Fruit fly (Drosophila melanogaster) whole organism, embryonic: ENCODE data around the gene CG14856.

Source experiments
- Aef1 ChIP-seq: fragments of 200-800 bp; sonication (Bioruptor generic); IDR thresholded peaks from 3 replicates; pipeline ENCODE4 v1.3.6; 2022; ENCODE audit warnings: missing biosample characterization, missing genetic modification characterization
- B-H1 ChIP-seq: fragments of 200-800 bp; sonication (Bioruptor generic); IDR thresholded peaks from 3 replicates; pipeline ENCODE4 v1.3.6; 2022; ENCODE audit warnings: missing biosample characterization, missing genetic modification characterization
- Bteb2 ChIP-seq: fragments of 200-800 bp; sonication (Bioruptor generic); optimal IDR thresholded peaks from 2 replicates; lab custom pipeline; 2016; ENCODE audit warnings: missing biosample characterization, missing genetic modification characterization
- CG10274 ChIP-seq: fragments of 200-800 bp; sonication (Bioruptor generic); optimal IDR thresholded peaks from 3 replicates; lab custom pipeline; 2017; ENCODE audit warnings: missing biosample characterization, mild to moderate bottlenecking, missing genetic modification characterization
- CG10366 ChIP-seq: fragments of 200-800 bp; sonication (Bioruptor generic); IDR thresholded peaks from 2 replicates; pipeline ENCODE4 v1.3.6; 2022; ENCODE audit warnings: missing biosample characterization, missing genetic modification characterization
- CG10431 ChIP-seq: fragments of 200-800 bp; sonication (Bioruptor generic); optimal IDR thresholded peaks from 3 replicates; lab custom pipeline; 2018; ENCODE audit warnings: missing biosample characterization, mild to moderate bottlenecking, missing genetic modification characterization
- CG10979 ChIP-seq: fragments of 200-800 bp; sonication (Bioruptor generic); optimal IDR thresholded peaks from 2 replicates; lab custom pipeline; 2018; ENCODE audit warnings: missing biosample characterization, mild to moderate bottlenecking, missing genetic modification characterization, moderate library complexity
- CG13123 ChIP-seq: fragments of 200-800 bp; sonication (Bioruptor generic); optimal IDR thresholded peaks from 2 replicates; lab custom pipeline; 2016; ENCODE audit warnings: missing biosample characterization, missing genetic modification characterization
- CG13894 ChIP-seq: fragments of 200-800 bp; sonication (Bioruptor generic); optimal IDR thresholded peaks from 3 replicates; lab custom pipeline; 2018; ENCODE audit warnings: missing biosample characterization, mild to moderate bottlenecking, missing genetic modification characterization, moderate library complexity
- CG15073 ChIP-seq: fragments of 200-800 bp; sonication (Bioruptor generic); optimal IDR thresholded peaks from 2 replicates; lab custom pipeline; 2016; ENCODE audit warnings: missing biosample characterization, missing genetic modification characterization
- CG17328 ChIP-seq: fragments of 200-800 bp; sonication (Bioruptor generic); IDR thresholded peaks from 2 replicates; pipeline ENCODE4 v1.3.6; 2022; ENCODE audit warnings: missing biosample characterization, missing genetic modification characterization
- CG17385 ChIP-seq: fragments of 200-800 bp; sonication (Bioruptor generic); optimal IDR thresholded peaks from 3 replicates; lab custom pipeline; 2018; ENCODE audit warnings: missing biosample characterization, mild to moderate bottlenecking, missing genetic modification characterization
- CG18619 ChIP-seq: fragments of 200-800 bp; sonication (Bioruptor generic); optimal IDR thresholded peaks from 3 replicates; lab custom pipeline; 2017; ENCODE audit warnings: missing biosample characterization, mild to moderate bottlenecking, missing genetic modification characterization
- CG2120 ChIP-seq: fragments of 200-800 bp; sonication (Bioruptor generic); optimal IDR thresholded peaks from 3 replicates; lab custom pipeline; 2016; ENCODE audit warnings: missing biosample characterization, missing genetic modification characterization
- CG2678 ChIP-seq: fragments of 200-800 bp; sonication (Bioruptor generic); optimal IDR thresholded peaks from 3 replicates; lab custom pipeline; 2019; ENCODE audit warnings: missing biosample characterization, mild to moderate bottlenecking, missing genetic modification characterization, moderate library complexity
- CG2712 ChIP-seq: fragments of 200-800 bp; optimal IDR thresholded peaks from 3 replicates; lab custom pipeline; 2019; ENCODE audit warnings: missing biosample characterization, mild to moderate bottlenecking, missing genetic modification characterization, moderate library complexity
- CG34422 ChIP-seq: fragments of 200-800 bp; sonication (Bioruptor generic); IDR thresholded peaks from 3 replicates; pipeline ENCODE4 v1.3.6; 2022; ENCODE audit warnings: missing biosample characterization, missing genetic modification characterization
- CG3847 ChIP-seq: fragments of 200-800 bp; sonication (Bioruptor generic); IDR thresholded peaks from 2 replicates; pipeline ENCODE4 v1.3.6; 2022; ENCODE audit warnings: missing biosample characterization, missing genetic modification characterization
- CG4617 ChIP-seq: fragments of 200-800 bp; sonication (Bioruptor generic); optimal IDR thresholded peaks from 3 replicates; lab custom pipeline; 2016; ENCODE audit warnings: missing biosample characterization, missing genetic modification characterization, borderline replicate concordance
- CG4707 ChIP-seq: fragments of 200-800 bp; sonication (Bioruptor generic); optimal IDR thresholded peaks from 2 replicates; lab custom pipeline; 2018; ENCODE audit warnings: missing biosample characterization, mild to moderate bottlenecking, missing genetic modification characterization, moderate library complexity
- CG6272 ChIP-seq: fragments of 200-800 bp; sonication (Bioruptor generic); IDR thresholded peaks from 2 replicates; pipeline ENCODE4 v1.3.6; 2022; ENCODE audit warnings: missing biosample characterization, missing genetic modification characterization
- CTCF ChIP-seq: fragments of 200-800 bp; sonication (Bioruptor generic); optimal IDR thresholded peaks from 2 replicates; lab custom pipeline; 2017; ENCODE audit warnings: missing biosample characterization, mild to moderate bottlenecking, missing genetic modification characterization, moderate library complexity
- CkIIα-i1 ChIP-seq: fragments of 200-800 bp; sonication (Bioruptor generic); IDR thresholded peaks from 2 replicates; pipeline ENCODE4 v1.3.6; 2022; ENCODE audit warnings: missing biosample characterization, missing genetic modification characterization
- Ets65A ChIP-seq: fragments of 200-800 bp; sonication (Bioruptor generic); peaks from one replicate; lab custom pipeline; 2016; ENCODE audit warnings: missing biosample characterization, missing genetic modification characterization
- MESR4 ChIP-seq: fragments of 200-800 bp; sonication (Bioruptor generic); optimal IDR thresholded peaks from 2 replicates; lab custom pipeline; 2018; ENCODE audit warnings: missing biosample characterization, mild to moderate bottlenecking, missing genetic modification characterization, moderate library complexity
- Meics ChIP-seq: fragments of 200-800 bp; sonication (Bioruptor generic); optimal IDR thresholded peaks from 2 replicates; lab custom pipeline; 2017; ENCODE audit warnings: missing biosample characterization, mild to moderate bottlenecking, missing genetic modification characterization
- Nf-YB ChIP-seq: fragments of 200-800 bp; sonication (Bioruptor generic); optimal IDR thresholded peaks from 3 replicates; lab custom pipeline; 2019; ENCODE audit warnings: missing biosample characterization, mild to moderate bottlenecking, missing genetic modification characterization, moderate library complexity
- Nf-YC ChIP-seq: fragments of 200-800 bp; optimal IDR thresholded peaks from 3 replicates; lab custom pipeline; 2019; ENCODE audit warnings: missing biosample characterization, mild to moderate bottlenecking, missing genetic modification characterization, moderate library complexity
- Rx ChIP-seq: fragments of 200-800 bp; sonication (Bioruptor generic); IDR thresholded peaks from 2 replicates; pipeline ENCODE4 v1.3.6; 2022; ENCODE audit warnings: missing biosample characterization, missing genetic modification characterization
- Side ChIP-seq: fragments of 200-800 bp; sonication (Bioruptor generic); optimal IDR thresholded peaks from 2 replicates; lab custom pipeline; 2016; ENCODE audit warnings: missing biosample characterization, missing genetic modification characterization
- Sin3A ChIP-seq: fragments of >200 bp; optimal IDR thresholded peaks from 2 replicates; lab custom pipeline; 2018
- TFAM ChIP-seq: fragments of 200-800 bp; sonication (Bioruptor generic); optimal IDR thresholded peaks from 2 replicates; lab custom pipeline; 2017; ENCODE audit warnings: missing biosample characterization, missing genetic modification characterization, inconsistent platforms
- Taf1 ChIP-seq: fragments of 200-800 bp; sonication (Bioruptor generic); IDR thresholded peaks from 2 replicates; pipeline ENCODE4 v1.3.6; 2022; ENCODE audit warnings: missing biosample characterization, missing genetic modification characterization
- Xbp1 ChIP-seq: fragments of 200-800 bp; sonication (Bioruptor generic); optimal IDR thresholded peaks from 3 replicates; lab custom pipeline; 2016; ENCODE audit warnings: missing biosample characterization, mild to moderate bottlenecking, missing genetic modification characterization
- bcd ChIP-seq: fragments of 200-800 bp; sonication (Bioruptor generic); optimal IDR thresholded peaks from 2 replicates; lab custom pipeline; 2017; ENCODE audit warnings: missing biosample characterization, mild to moderate bottlenecking, missing genetic modification characterization
- ci ChIP-seq: fragments of 200-800 bp; sonication (Bioruptor generic); IDR thresholded peaks from 3 replicates; pipeline ENCODE4 v1.3.6; 2022; ENCODE audit warnings: missing biosample characterization, missing genetic modification characterization
- disco-r ChIP-seq: fragments of 200-800 bp; sonication (Bioruptor generic); optimal IDR thresholded peaks from 2 replicates; lab custom pipeline; 2016; ENCODE audit warnings: missing biosample characterization, missing genetic modification characterization
- ems ChIP-seq: fragments of 200-800 bp; sonication (Bioruptor generic); optimal IDR thresholded peaks from 3 replicates; lab custom pipeline; 2016; ENCODE audit warnings: missing biosample characterization, missing genetic modification characterization
- en ChIP-seq: fragments of 200-800 bp; sonication (Bioruptor generic); optimal IDR thresholded peaks from 2 replicates; lab custom pipeline; 2016; ENCODE audit warnings: missing biosample characterization, missing genetic modification characterization
- exex ChIP-seq: fragments of 200-800 bp; sonication (Bioruptor generic); optimal IDR thresholded peaks from 4 replicates; lab custom pipeline; 2018; ENCODE audit warnings: missing biosample characterization, mild to moderate bottlenecking, missing genetic modification characterization, moderate library complexity
- fd3F ChIP-seq: fragments of 200-800 bp; sonication (Bioruptor generic); optimal IDR thresholded peaks from 2 replicates; lab custom pipeline; 2018; ENCODE audit warnings: missing biosample characterization, mild to moderate bottlenecking, missing genetic modification characterization, moderate library complexity
- grn ChIP-seq: fragments of 200-800 bp; sonication (Bioruptor generic); optimal IDR thresholded peaks from 3 replicates; lab custom pipeline; 2017; ENCODE audit warnings: missing biosample characterization, missing genetic modification characterization
- luna ChIP-seq: fragments of 200-800 bp; sonication (Bioruptor generic); optimal IDR thresholded peaks from 2 replicates; lab custom pipeline; 2016; ENCODE audit warnings: missing biosample characterization, missing genetic modification characterization
- odd ChIP-seq: fragments of 200-800 bp; sonication (Bioruptor generic); optimal IDR thresholded peaks from 2 replicates; lab custom pipeline; 2017; ENCODE audit warnings: missing biosample characterization, mild to moderate bottlenecking, missing genetic modification characterization
- peb ChIP-seq: fragments of 200-800 bp; sonication (Bioruptor generic); IDR thresholded peaks from 2 replicates; pipeline ENCODE4 v1.3.6; 2022; ENCODE audit warnings: missing biosample characterization, missing genetic modification characterization
- phol ChIP-seq: fragments of 200-800 bp; sonication (Bioruptor generic); optimal IDR thresholded peaks from 3 replicates; lab custom pipeline; 2018; ENCODE audit warnings: missing biosample characterization, mild to moderate bottlenecking, missing genetic modification characterization, moderate library complexity
- pros ChIP-seq: fragments of 200-800 bp; sonication (Bioruptor generic); optimal IDR thresholded peaks from 3 replicates; lab custom pipeline; 2019; ENCODE audit warnings: missing biosample characterization, mild to moderate bottlenecking, missing genetic modification characterization, moderate library complexity
- sens-2 ChIP-seq: fragments of 200-800 bp; sonication (Bioruptor generic); IDR thresholded peaks from 2 replicates; pipeline ENCODE4 v1.3.6; 2022; ENCODE audit warnings: missing biosample characterization, missing genetic modification characterization
- slbo ChIP-seq: fragments of 200-800 bp; sonication (Bioruptor generic); IDR thresholded peaks from 2 replicates; pipeline ENCODE4 v1.3.6; 2022; ENCODE audit warnings: missing biosample characterization, missing genetic modification characterization
- sna ChIP-seq: fragments of 200-800 bp; sonication (Bioruptor generic); IDR thresholded peaks from 2 replicates; pipeline ENCODE4 v1.3.6; 2022; ENCODE audit warnings: missing biosample characterization, missing genetic modification characterization; ENCODE audit not compliant: partially characterized antibody
- sqz ChIP-seq: fragments of 200-800 bp; sonication (Bioruptor generic); optimal IDR thresholded peaks from 3 replicates; lab custom pipeline; 2018; ENCODE audit warnings: missing biosample characterization, mild to moderate bottlenecking, missing genetic modification characterization
- tin ChIP-seq: fragments of 200-800 bp; sonication (Bioruptor generic); optimal IDR thresholded peaks from 3 replicates; lab custom pipeline; 2016; ENCODE audit warnings: missing biosample characterization, missing genetic modification characterization
- unpg ChIP-seq: fragments of 200-800 bp; sonication (Bioruptor generic); optimal IDR thresholded peaks from 3 replicates; lab custom pipeline; 2018; ENCODE audit warnings: missing biosample characterization, mild to moderate bottlenecking, missing genetic modification characterization, moderate library complexity

CG14856 gene

dm6 chr3R:14817721-14818215 is 19.0 kb downstream of the CG14856 start (continued):
- TF ChIP-seq CG4707 (GFP tag; lab: Kevin White, UChicago) = no peak
- TF ChIP-seq CkIIα-i1 (GFP tag; lab: Robert Waterston, UW) = no peak
- TF ChIP-seq odd = peak; percentile 53
- TF ChIP-seq Ets65A (GFP tag; lab: Kevin White, UChicago) = no peak
- TF ChIP-seq CG6272 (GFP tag; lab: Robert Waterston, UW) = no peak
- TF ChIP-seq TFAM = no peak
- no peak for TF ChIP-seq unpg (GFP tag; lab: Kevin White, UChicago)
- TF ChIP-seq CG10979 (tag; lab: Kevin White, UChicago) = peak; percentile 12
- no peak for TF ChIP-seq bcd (GFP tag; lab: Kevin White, UChicago)
- TF ChIP-seq CG10431 (GFP tag; lab: Kevin White, UChicago) = no peak
- no peak for TF ChIP-seq ems (GFP tag; lab: Kevin White, UChicago)
- peak; percentile 64; the same call in 1 of the 3 replicates for TF ChIP-seq ci (GFP tag; lab: Robert Waterston, UW)
- TF ChIP-seq CG4617 (GFP tag; lab: Kevin White, UChicago) = no peak
- TF ChIP-seq MESR4 (GFP tag; lab: Kevin White, UChicago) = no peak
- no peak for TF ChIP-seq en (GFP tag; lab: Kevin White, UChicago)
- peak; percentile 14 for TF ChIP-seq CG13894
- TF ChIP-seq Rx (GFP tag; lab: Robert Waterston, UW) = no peak
- TF ChIP-seq Meics = no peak
- peak; percentile 0 for TF ChIP-seq CG2712 (tag; lab: Kevin White, UChicago)
- TF ChIP-seq fd3F (GFP tag; lab: Kevin White, UChicago) = no peak
- no peak for TF ChIP-seq Sin3A (lab: Kevin White, UChicago)
- TF ChIP-seq luna = no peak
- TF ChIP-seq Bteb2 (GFP tag; lab: Kevin White, UChicago) = no peak
- TF ChIP-seq CG3847 = no peak
- peak; percentile 76 for TF ChIP-seq pros (GFP tag; lab: Kevin White, UChicago)
- TF ChIP-seq CG15073 (GFP tag; lab: Kevin White, UChicago) = no peak
- TF ChIP-seq sens-2 = no peak
- no peak for TF ChIP-seq CTCF (GFP tag; lab: Kevin White, UChicago)
- no peak for TF ChIP-seq CG2678
- no peak for TF ChIP-seq CG18619 (GFP tag; lab: Kevin White, UChicago)
- TF ChIP-seq CG13123 (GFP tag; lab: Kevin White, UChicago) = no peak
- no peak for TF ChIP-seq CG10274 (GFP tag; lab: Kevin White, UChicago)
- no peak for TF ChIP-seq grn
- TF ChIP-seq exex (tag; lab: Kevin White, UChicago) = peak; percentile 61
- TF ChIP-seq CG17328 (GFP tag; lab: Robert Waterston, UW) = no peak
- TF ChIP-seq Nf-YC (tag; lab: Kevin White, UChicago) = peak; percentile 27
- TF ChIP-seq CG34422 (GFP tag; lab: Robert Waterston, UW) = peak; percentile 18; the same call in 1 of the 3 replicates
- TF ChIP-seq Taf1 (GFP tag; lab: Robert Waterston, UW) = no peak
- TF ChIP-seq phol (tag; lab: Kevin White, UChicago) = no peak
- TF ChIP-seq slbo (GFP tag; lab: Robert Waterston, UW) = no peak
- no peak for TF ChIP-seq Nf-YB (GFP tag; lab: Kevin White, UChicago)
- TF ChIP-seq tin = no peak
- TF ChIP-seq disco-r (GFP tag; lab: Kevin White, UChicago) = no peak
- TF ChIP-seq Xbp1 = no peak
- TF ChIP-seq sna (GFP tag; lab: Robert Waterston, UW) = peak; percentile 46
- TF ChIP-seq sqz = no peak
- TF ChIP-seq CG17385 (GFP tag; lab: Kevin White, UChicago) = peak; percentile 30
- TF ChIP-seq peb (GFP tag; lab: Robert Waterston, UW) = no peak
- TF ChIP-seq Aef1 = peak; percentile 70; the same call in 2 of the 3 replicates
- TF ChIP-seq CG10366 (GFP tag; lab: Robert Waterston, UW) = no peak
- no peak for TF ChIP-seq B-H1 (GFP tag; lab: Robert Waterston, UW)
- TF ChIP-seq Side (GFP tag; lab: Kevin White, UChicago) = peak; percentile 30
- TF ChIP-seq CG2120 (GFP tag; lab: Kevin White, UChicago) = no peak
